Worm (Caenorhabditis elegans): ENCODE data around the gene Y81B9A.1.

ce11 chrX:9162864-9163263 lies 29.4 kb upstream of the Y81B9A.1 start, which contains the start of gene tsp-11:
- TF ChIP-seq flt-1 (GFP tag; IDR thresholded peaks at IDR 0.05): no peak
- no peak for TF ChIP-seq med-1 (GFP tag; optimal IDR thresholded peaks at IDR 0.05; ENCODE audit: insufficient read depth)
- no peak for TF ChIP-seq cog-1 (tag; optimal IDR thresholded peaks at IDR 0.05)
- TF ChIP-seq T22C8.4 (GFP tag; IDR thresholded peaks at IDR 0.05): no peak
- TF ChIP-seq klf-2 (GFP tag; conservative IDR thresholded peaks at IDR 0.05): no peak
